Worm (Caenorhabditis elegans): ENCODE data around the gene Y7A5A.3.

DNA sequence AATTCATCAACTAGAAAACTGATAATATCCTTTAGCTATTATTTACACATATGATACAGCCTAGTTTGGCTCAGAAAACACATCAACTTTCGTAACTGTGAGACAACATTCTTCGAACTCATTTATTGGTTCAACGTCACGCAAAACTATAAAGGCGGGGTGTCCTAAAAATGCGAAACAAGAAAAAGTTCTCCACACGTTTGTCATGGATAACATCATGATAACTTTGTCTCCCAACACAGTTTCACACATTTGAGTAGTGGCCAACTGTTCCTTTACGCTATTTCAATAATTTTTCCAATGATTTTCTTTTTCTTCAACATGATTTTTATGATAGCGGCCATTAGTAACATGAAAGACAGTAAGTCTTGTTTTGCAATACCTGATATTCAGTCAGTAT, 37.8 kb downstream of the Y7A5A.3 start, which contains the start of gene srxa-9:
- no peak for TF ChIP-seq snpc-4 (tag; optimal IDR thresholded peaks at IDR 0.05)
- no peak for TF ChIP-seq lin-13 (tag; optimal IDR thresholded peaks at IDR 0.05)
- no peak for TF ChIP-seq blmp-1 (tag; optimal IDR thresholded peaks at IDR 0.05)
- no peak for TF ChIP-seq lin-32 (GFP tag; optimal IDR thresholded peaks at IDR 0.05)
- no peak for TF ChIP-seq ces-1 (GFP tag; optimal IDR thresholded peaks at IDR 0.05)
- TF ChIP-seq lsy-2 (tag; optimal IDR thresholded peaks at IDR 0.05) = no peak
